Fruit fly (Drosophila melanogaster): ENCODE data around the gene strat.

The strat gene

DNA sequence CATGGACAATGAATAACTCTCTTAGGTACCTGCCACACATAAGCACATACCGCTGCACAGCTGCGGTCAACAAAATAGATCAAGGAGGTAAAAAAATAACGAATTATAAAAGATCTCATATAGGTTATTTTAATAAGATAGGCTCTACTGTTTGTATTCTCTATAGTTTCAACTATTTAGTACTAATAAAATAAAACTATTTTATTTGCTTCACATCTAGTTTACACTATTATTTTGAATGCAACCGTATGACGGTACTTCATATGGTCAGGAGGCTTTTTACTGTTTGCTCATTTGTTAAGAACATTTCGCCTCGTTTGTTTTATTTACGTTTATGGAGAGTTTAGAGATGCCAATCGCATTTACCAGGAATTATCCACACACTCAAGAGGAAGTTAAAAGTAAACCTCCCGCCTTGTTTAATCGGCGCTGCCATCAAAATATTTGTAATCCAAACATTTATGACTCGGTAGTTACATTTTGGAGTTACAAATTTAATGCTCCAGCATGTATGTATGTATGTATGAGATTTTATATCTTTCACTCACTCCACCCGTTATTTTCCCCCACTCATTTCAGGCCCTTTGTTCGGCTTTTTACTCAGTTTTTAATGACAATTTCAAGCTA lies 45.1 kb upstream of the strat start (continued):
- TF ChIP-seq CG14965 (GFP tag; optimal IDR thresholded peaks at IDR 0.05; ENCODE audit: borderline replicate concordance): no peak
- TF ChIP-seq crol (GFP tag; IDR thresholded peaks at IDR 0.05): no peak
- no peak for TF ChIP-seq Pdp1 (GFP tag; optimal IDR thresholded peaks at IDR 0.05)
- no peak for TF ChIP-seq GATAe (GFP tag; conservative IDR thresholded peaks at IDR 0.05)
- TF ChIP-seq ac (GFP tag; optimal IDR thresholded peaks at IDR 0.05): peak; percentile 59
- TF ChIP-seq CG3726 (GFP tag; IDR thresholded peaks at IDR 0.05): peak; percentile 43; the same call in 1 of the 3 replicates
- TF ChIP-seq CG13287 (GFP tag; IDR thresholded peaks at IDR 0.05; ENCODE audit: partially characterized antibody): no peak
- TF ChIP-seq gsb (GFP tag; IDR thresholded peaks at IDR 0.05): no peak
- no peak for TF ChIP-seq Taf1 (GFP tag; IDR thresholded peaks at IDR 0.05)
- TF ChIP-seq Lim3 (GFP tag; IDR thresholded peaks at IDR 0.05): no peak
- peak; percentile 60 for TF ChIP-seq CG13775 (GFP tag; optimal IDR thresholded peaks at IDR 0.05)
- TF ChIP-seq Hr3 (GFP tag; optimal IDR thresholded peaks at IDR 0.05): peak; percentile 44
- no peak for TF ChIP-seq CG10543 (GFP tag; optimal IDR thresholded peaks at IDR 0.05)
- TF ChIP-seq Nf-YA (GFP tag; IDR thresholded peaks at IDR 0.05): no peak
- TF ChIP-seq CG18599 (GFP tag; optimal IDR thresholded peaks at IDR 0.05): peak; percentile 48
- TF ChIP-seq dan (GFP tag; IDR thresholded peaks at IDR 0.05): no peak
- TF ChIP-seq twi (tag; optimal IDR thresholded peaks at IDR 0.05): peak; percentile 65
- TF ChIP-seq lola (GFP tag; optimal IDR thresholded peaks at IDR 0.05): peak in 1 of 3 experiments; percentile 82
- TF ChIP-seq CG14667 (GFP tag; IDR thresholded peaks at IDR 0.05): no peak
- no peak for TF ChIP-seq slou (GFP tag; optimal IDR thresholded peaks at IDR 0.05)
- peak; percentile 75 for TF ChIP-seq D19A (tag; optimal IDR thresholded peaks at IDR 0.05)
- TF ChIP-seq yki (optimal IDR thresholded peaks at IDR 0.05): no peak
- TF ChIP-seq sob (GFP tag; IDR thresholded peaks at IDR 0.05): no peak
- TF ChIP-seq CG18476 (GFP tag; optimal IDR thresholded peaks at IDR 0.05): peak; percentile 31
- no peak for TF ChIP-seq Gug (GFP tag; IDR thresholded peaks at IDR 0.05)
- TF ChIP-seq CG1233 (GFP tag; optimal IDR thresholded peaks at IDR 0.05): peak; percentile 63
- no peak for TF ChIP-seq knrl (GFP tag; IDR thresholded peaks at IDR 0.05; ENCODE audit: partially characterized antibody)
- TF ChIP-seq sqz (GFP tag; optimal IDR thresholded peaks at IDR 0.05): peak; percentile 34
- TF ChIP-seq vnd (GFP tag; IDR thresholded peaks at IDR 0.05; ENCODE audit: partially characterized antibody): no peak
- TF ChIP-seq maf-S (GFP tag; optimal IDR thresholded peaks at IDR 0.05): no peak
- peak; percentile 79 for TF ChIP-seq dmrt99B (tag; optimal IDR thresholded peaks at IDR 0.05)
- TF ChIP-seq CG12391 (tag; optimal IDR thresholded peaks at IDR 0.05): peak; percentile 82
- no peak; the same call in 2 of the 3 replicates for TF ChIP-seq B-H1 (GFP tag; IDR thresholded peaks at IDR 0.05)
- TF ChIP-seq grau (tag; optimal IDR thresholded peaks at IDR 0.05): peak; percentile 78
- TF ChIP-seq Fer1 (GFP tag; optimal IDR thresholded peaks at IDR 0.05): peak; percentile 38
- no peak for TF ChIP-seq CG9609 (GFP tag; optimal IDR thresholded peaks at IDR 0.05)
- no peak for TF ChIP-seq CG32532 (GFP tag; IDR thresholded peaks at IDR 0.05)
- peak; percentile 4 for TF ChIP-seq sug (tag; optimal IDR thresholded peaks at IDR 0.05)
- TF ChIP-seq kni (GFP tag; optimal IDR thresholded peaks at IDR 0.05): no peak
- TF ChIP-seq zfh1 (GFP tag; IDR thresholded peaks at IDR 0.05): peak; percentile 69; the same call in 2 of the 3 replicates
- TF ChIP-seq insv (GFP tag; optimal IDR thresholded peaks at IDR 0.05): peak in 1 of 2 experiments; percentile 17
- no peak for TF ChIP-seq ems (GFP tag; optimal IDR thresholded peaks at IDR 0.05)
- no peak for TF ChIP-seq Dref (GFP tag; IDR thresholded peaks at IDR 0.05)
- no peak for TF ChIP-seq HmgZ (tag; optimal IDR thresholded peaks at IDR 0.05)
- no peak for TF ChIP-seq zfh2 (GFP tag; optimal IDR thresholded peaks at IDR 0.05)
- TF ChIP-seq CG6854 (GFP tag; optimal IDR thresholded peaks at IDR 0.05): peak; percentile 42
- peak; percentile 37; the same call in 1 of the 2 replicates for TF ChIP-seq E2f1 (GFP tag; IDR thresholded peaks at IDR 0.05)
- TF ChIP-seq lmd (GFP tag; IDR thresholded peaks at IDR 0.05): peak; percentile 69
- no peak for TF ChIP-seq CG10565 (GFP tag; optimal IDR thresholded peaks at IDR 0.05)

Data from whole organism, embryonic.